Worm (Caenorhabditis elegans): Measurements from ENCODE around the gene prx-13.

- TF ChIP-seq ztf-11 (tag; optimal IDR thresholded peaks at IDR 0.05) (no peak), fos-1 (tag; optimal IDR thresholded peaks at IDR 0.05) (no peak), F26F4.8 (GFP tag; conservative IDR thresholded peaks at IDR 0.05) (no peak), cey-2 (tag; optimal IDR thresholded peaks at IDR 0.05; ENCODE audit: borderline replicate concordance, insufficient read depth) (no peak), nhr-25 (tag; optimal IDR thresholded peaks at IDR 0.05; ENCODE audit: borderline replicate concordance, insufficient read depth) (no peak), nhr-42 (GFP tag; IDR thresholded peaks at IDR 0.05) (no peak), lin-38 (GFP tag; IDR thresholded peaks at IDR 0.05) (no peak), nhr-11 (tag; optimal IDR thresholded peaks at IDR 0.05) (no peak), Y5F2A.4 (GFP tag; optimal IDR thresholded peaks at IDR 0.05) (no peak), tra-1 (GFP tag; IDR thresholded peaks at IDR 0.05) (no peak)
Measured at ce11 chrII:7224074-7224473, 27.7 kb downstream of the prx-13 start.
